Worm (Caenorhabditis elegans): Measurements from ENCODE around the gene ttr-46.
A peak's percentile ranks its signal among the peaks of the same experiment; 100 is the strongest.

The ttr-46 gene

ce11 chrV:9948840-9949239, 2.2 kb upstream of the ttr-46 start, which contains the start of gene nlp-58:
nlp-58 (minus strand) TSS chrV:9948940.
- TF ChIP-seq klf-2 (GFP tag; conservative IDR thresholded peaks at IDR 0.05): no peak
- TF ChIP-seq ref-1 (GFP tag; conservative IDR thresholded peaks at IDR 0.05): no peak
- TF ChIP-seq cog-1 (tag; optimal IDR thresholded peaks at IDR 0.05): no peak

- TF ChIP-seq ztf-29 (GFP tag; IDR thresholded peaks at IDR 0.05): no peak
- no peak for TF ChIP-seq tab-1 (GFP tag; IDR thresholded peaks at IDR 0.05)
- no peak for TF ChIP-seq med-1 (GFP tag; optimal IDR thresholded peaks at IDR 0.05; ENCODE audit: insufficient read depth)
- no peak for TF ChIP-seq flt-1 (GFP tag; IDR thresholded peaks at IDR 0.05)
- TF ChIP-seq ref-1 (GFP tag; conservative IDR thresholded peaks at IDR 0.05): no peak
- TF ChIP-seq cog-1 (tag; optimal IDR thresholded peaks at IDR 0.05): no peak
- no peak for TF ChIP-seq ztf-23 (GFP tag; IDR thresholded peaks at IDR 0.05)
- TF ChIP-seq klf-2 (GFP tag; conservative IDR thresholded peaks at IDR 0.05): no peak
- no peak for TF ChIP-seq T22C8.4 (GFP tag; IDR thresholded peaks at IDR 0.05)
Observed at ce11 chrV:9952396-9952795, 1.4 kb downstream of the ttr-46 start, which contains the start of gene mam-5. mam-5 (plus strand) TSS chrV:9952699.

- no peak for TF ChIP-seq T22C8.4 (GFP tag; IDR thresholded peaks at IDR 0.05)
- no peak for TF ChIP-seq ref-1 (GFP tag; conservative IDR thresholded peaks at IDR 0.05)
- no peak for TF ChIP-seq flt-1 (GFP tag; IDR thresholded peaks at IDR 0.05)
- no peak for TF ChIP-seq ztf-23 (GFP tag; IDR thresholded peaks at IDR 0.05)
- no peak for TF ChIP-seq cog-1 (tag; optimal IDR thresholded peaks at IDR 0.05)
- TF ChIP-seq klf-2 (GFP tag; conservative IDR thresholded peaks at IDR 0.05): no peak
- TF ChIP-seq med-1 (GFP tag; optimal IDR thresholded peaks at IDR 0.05; ENCODE audit: insufficient read depth): no peak
- no peak for TF ChIP-seq tab-1 (GFP tag; IDR thresholded peaks at IDR 0.05)
- TF ChIP-seq ztf-29 (GFP tag; IDR thresholded peaks at IDR 0.05): no peak
Observed at ce11 chrV:9958231-9958630, 7.2 kb downstream of the ttr-46 start, which contains the start of gene anmt-3. anmt-3 (minus strand) TSS chrV:9958331.

- TF ChIP-seq med-1 (GFP tag; optimal IDR thresholded peaks at IDR 0.05; ENCODE audit: insufficient read depth) (no peak), cog-1 (tag; optimal IDR thresholded peaks at IDR 0.05) (no peak), ref-1 (GFP tag; conservative IDR thresholded peaks at IDR 0.05) (no peak), ztf-29 (GFP tag; IDR thresholded peaks at IDR 0.05) (no peak), flt-1 (GFP tag; IDR thresholded peaks at IDR 0.05) (no peak), ztf-23 (GFP tag; IDR thresholded peaks at IDR 0.05) (no peak), tab-1 (GFP tag; IDR thresholded peaks at IDR 0.05) (no peak), T22C8.4 (GFP tag; IDR thresholded peaks at IDR 0.05) (no peak), klf-2 (GFP tag; conservative IDR thresholded peaks at IDR 0.05) (no peak)
Observed at ce11 chrV:9958654-9959053, 7.6 kb downstream of the ttr-46 start.

DNA sequence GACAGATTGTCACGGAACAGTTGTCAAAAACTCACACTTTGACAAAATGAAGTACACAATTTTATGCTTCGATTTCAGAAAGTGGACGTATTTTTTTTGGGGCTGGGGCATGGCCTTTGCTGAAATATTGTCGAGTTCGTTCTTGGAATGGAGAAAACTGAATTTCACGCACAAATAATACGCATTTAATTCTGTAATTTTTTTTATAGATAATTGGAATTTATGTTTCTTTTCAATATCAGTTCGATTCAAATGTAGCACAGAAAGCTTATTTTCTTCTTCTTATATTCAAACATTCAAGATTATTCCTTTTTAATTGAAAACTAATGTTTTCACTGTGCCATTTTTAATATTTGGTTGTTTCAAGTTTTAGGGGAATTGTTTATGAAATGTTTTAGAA, 9.3 kb downstream of the ttr-46 start, which contains the start of gene T07C12.10:
TSS of gene T07C12.10 (minus strand) at position 101 of the 400 bp plus-strand sequence.
- TF ChIP-seq med-1 (GFP tag; optimal IDR thresholded peaks at IDR 0.05; ENCODE audit: insufficient read depth) (no peak), ref-1 (GFP tag; conservative IDR thresholded peaks at IDR 0.05) (no peak), flt-1 (GFP tag; IDR thresholded peaks at IDR 0.05) (no peak), tab-1 (GFP tag; IDR thresholded peaks at IDR 0.05) (no peak), ztf-29 (GFP tag; IDR thresholded peaks at IDR 0.05) (no peak), ztf-23 (GFP tag; IDR thresholded peaks at IDR 0.05) (no peak), T22C8.4 (GFP tag; IDR thresholded peaks at IDR 0.05) (no peak)

- no peak for TF ChIP-seq cog-1 (tag; optimal IDR thresholded peaks at IDR 0.05)
- TF ChIP-seq T22C8.4 (GFP tag; IDR thresholded peaks at IDR 0.05): no peak
- no peak for TF ChIP-seq ref-1 (GFP tag; conservative IDR thresholded peaks at IDR 0.05)
- no peak for TF ChIP-seq med-1 (GFP tag; optimal IDR thresholded peaks at IDR 0.05; ENCODE audit: insufficient read depth)
- no peak for TF ChIP-seq ztf-29 (GFP tag; IDR thresholded peaks at IDR 0.05)
Observed at ce11 chrV:9962394-9962793, 11.4 kb downstream of the ttr-46 start, which contains the start of gene madf-4. madf-4 (minus strand) TSS chrV:9962494.

- TF ChIP-seq flt-1 (GFP tag; IDR thresholded peaks at IDR 0.05): 0 out of 2 replicates have a peak, but pooled peaks have one; percentile 9
- TF ChIP-seq ztf-29 (GFP tag; IDR thresholded peaks at IDR 0.05): no peak
- TF ChIP-seq ref-1 (GFP tag; conservative IDR thresholded peaks at IDR 0.05): no peak
- no peak for TF ChIP-seq T22C8.4 (GFP tag; IDR thresholded peaks at IDR 0.05)
Observed at ce11 chrV:9962916-9963315, 11.9 kb downstream of the ttr-46 start.

ce11 chrV:9964152-9964785, 13.2 kb downstream of the ttr-46 start:
- TF ChIP-seq ztf-23 (GFP tag; IDR thresholded peaks at IDR 0.05): no peak

DNA sequence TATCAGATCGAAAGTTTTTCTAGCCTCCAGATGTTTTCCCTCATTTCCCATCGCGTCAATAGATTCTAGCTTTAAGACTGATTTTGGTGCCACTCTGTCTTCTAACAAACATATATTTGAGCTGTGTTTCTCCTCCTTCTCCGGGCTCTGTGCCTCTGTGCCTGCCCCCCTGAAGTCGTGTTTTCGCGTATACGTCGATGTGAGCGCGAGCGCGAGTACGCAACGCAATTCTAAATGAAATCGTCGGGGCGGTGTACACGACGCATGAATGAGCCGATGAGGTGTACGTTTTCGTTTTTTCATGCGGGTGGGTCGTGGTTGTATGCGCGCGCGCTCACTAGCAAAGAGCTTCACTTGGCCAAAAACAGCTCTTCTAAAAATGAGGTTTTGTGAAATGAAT, 14.9 kb downstream of the ttr-46 start:
- TF ChIP-seq cog-1 (tag; optimal IDR thresholded peaks at IDR 0.05) (no peak), tab-1 (GFP tag; IDR thresholded peaks at IDR 0.05) (no peak), ref-1 (GFP tag; conservative IDR thresholded peaks at IDR 0.05) (no peak), ztf-23 (GFP tag; IDR thresholded peaks at IDR 0.05) (no peak), klf-2 (GFP tag; conservative IDR thresholded peaks at IDR 0.05) (no peak), ztf-29 (GFP tag; IDR thresholded peaks at IDR 0.05) (no peak), T22C8.4 (GFP tag; IDR thresholded peaks at IDR 0.05) (no peak), flt-1 (GFP tag; IDR thresholded peaks at IDR 0.05) (no peak), med-1 (GFP tag; optimal IDR thresholded peaks at IDR 0.05; ENCODE audit: insufficient read depth) (no peak)

- TF ChIP-seq ztf-29 (GFP tag; IDR thresholded peaks at IDR 0.05) (peak; percentile 88), ztf-23 (GFP tag; IDR thresholded peaks at IDR 0.05) (peak; percentile 97), T22C8.4 (GFP tag; IDR thresholded peaks at IDR 0.05) (peak; percentile 92), cog-1 (tag; optimal IDR thresholded peaks at IDR 0.05) (peak; percentile 85), klf-2 (GFP tag; conservative IDR thresholded peaks at IDR 0.05) (peak; percentile 95), tab-1 (GFP tag; IDR thresholded peaks at IDR 0.05) (peak; percentile 96), med-1 (GFP tag; optimal IDR thresholded peaks at IDR 0.05; ENCODE audit: insufficient read depth) (peak; percentile 70), ref-1 (GFP tag; conservative IDR thresholded peaks at IDR 0.05) (peak; percentile 87), flt-1 (GFP tag; IDR thresholded peaks at IDR 0.05) (peak; percentile 97)
Observed at ce11 chrV:9970119-9970518, 19.1 kb downstream of the ttr-46 start.
